Worm (Caenorhabditis elegans) whole organism, L4 larva: ENCODE results near the gene F21C10.7.

ENCODE experiments used
- F37D6.2 ChIP-seq: sonication (generic microtip); optimal IDR thresholded peaks from 2 replicates; lab custom pipeline; 2016; ENCODE audit warnings: mild to moderate bottlenecking, missing genetic modification characterization, missing compliant biosample characterization
- F44E2.7 ChIP-seq: fragments of 200-800 bp; sonication (Bioruptor generic); IDR thresholded peaks from 2 replicates; pipeline ENCODE4 v2.1.2; 2022; ENCODE audit warnings: missing genetic modification characterization, missing compliant biosample characterization
- R02D3.7 ChIP-seq: fragments of 150-350 bp; sonication (generic microtip); optimal IDR thresholded peaks from 3 replicates; lab custom pipeline; 2014; ENCODE audit warnings: missing biosample characterization, missing genetic modification characterization
- T20F7.1 ChIP-seq: fragments of 200-800 bp; sonication (Bioruptor generic); optimal IDR thresholded peaks from 2 replicates; lab custom pipeline; 2018; ENCODE audit warnings: mild to moderate bottlenecking, missing genetic modification characterization, missing compliant biosample characterization
- Y105C5A.15 ChIP-seq: fragments of 200-800 bp; sonication (Bioruptor generic); IDR thresholded peaks from 2 replicates; pipeline ENCODE4 v1.3.6; 2022; ENCODE audit warnings: missing genetic modification characterization, missing compliant biosample characterization
- Y48G9A.11 ChIP-seq: fragments of 200-800 bp; sonication (Bioruptor generic); IDR thresholded peaks from 2 replicates; pipeline ENCODE4 v1.3.6; 2022; ENCODE audit warnings: missing genetic modification reagents, missing genetic modification characterization, missing compliant biosample characterization
- ZK546.5 ChIP-seq, 2 experiments: sonication (generic microtip); optimal IDR thresholded peaks; 2 replicates each; lab custom pipeline; 2017; ENCODE audit warnings: missing biosample characterization in 2 of 2, missing genetic modification characterization in 2 of 2
- aha-1 ChIP-seq: fragments of 150-350 bp; peaks from one replicate; lab custom pipeline; 2014; ENCODE audit warnings: missing biosample characterization, missing genetic modification characterization
- arid-1 ChIP-seq: fragments of 200-800 bp; sonication (Bioruptor generic); conservative IDR thresholded peaks from 2 replicates; pipeline ENCODE4 v1.3.6; 2022; ENCODE audit warnings: missing genetic modification reagents, missing genetic modification characterization, missing compliant biosample characterization
- ceh-28 ChIP-seq: fragments of 150-350 bp; optimal IDR thresholded peaks from 2 replicates; lab custom pipeline; 2014; ENCODE audit warnings: missing biosample characterization, missing genetic modification reagents, missing genetic modification characterization
- ceh-82 ChIP-seq: sonication (generic microtip); optimal IDR thresholded peaks from 2 replicates; lab custom pipeline; 2017; ENCODE audit warnings: missing biosample characterization, missing genetic modification characterization
- cey-2 ChIP-seq: sonication (generic microtip); optimal IDR thresholded peaks from 3 replicates; lab custom pipeline; 2017; ENCODE audit warnings: missing genetic modification characterization, mild to moderate bottlenecking, missing compliant biosample characterization, antibody characterized with exemption, borderline replicate concordance; ENCODE audit not compliant: insufficient read depth
- daf-16 ChIP-seq, 3 experiments: sonication (generic microtip); optimal IDR thresholded peaks; 2 replicates each; lab custom pipeline; 2016 to 2017; ENCODE audit warnings: missing genetic modification characterization in 3 of 3, missing genetic modification reagents in 3 of 3, mild to moderate bottlenecking in 2 of 3, missing compliant biosample characterization in 2 of 3, missing biosample characterization in 1 of 3, moderate library complexity in 1 of 3
- daf-8 ChIP-seq: fragments of 200-800 bp; sonication (Bioruptor generic); IDR thresholded peaks from 2 replicates; pipeline ENCODE4 v1.3.6; 2022; ENCODE audit warnings: missing genetic modification characterization, missing compliant biosample characterization
- dmd-6 ChIP-seq: fragments of 200-800 bp; sonication (Bioruptor generic); IDR thresholded peaks from 2 replicates; pipeline ENCODE4 v1.3.6; 2022; ENCODE audit warnings: missing genetic modification reagents, missing genetic modification characterization, missing compliant biosample characterization
- dmd-9 ChIP-seq: fragments of 200-800 bp; sonication (Bioruptor generic); IDR thresholded peaks from 2 replicates; pipeline ENCODE4 v1.3.6; 2022; ENCODE audit warnings: missing genetic modification reagents, missing genetic modification characterization, missing compliant biosample characterization
- dpl-1 ChIP-seq: fragments of 150-350 bp; optimal IDR thresholded peaks from 2 replicates; lab custom pipeline; 2014; ENCODE audit warnings: missing biosample characterization, missing genetic modification reagents, missing genetic modification characterization
- duxl-1 ChIP-seq: sonication (generic microtip); optimal IDR thresholded peaks from 2 replicates; lab custom pipeline; 2016; ENCODE audit warnings: mild to moderate bottlenecking, missing genetic modification characterization, moderate library complexity, missing compliant biosample characterization; ENCODE audit not compliant: poor library complexity
- egl-27 ChIP-seq: sonication (generic microtip); optimal IDR thresholded peaks from 3 replicates; lab custom pipeline; 2017; ENCODE audit warnings: missing biosample characterization, missing genetic modification reagents, missing genetic modification characterization
- fos-1 ChIP-seq: fragments of 150-350 bp; optimal IDR thresholded peaks from 2 replicates; lab custom pipeline; 2014; ENCODE audit warnings: missing biosample characterization, missing genetic modification characterization
- hif-1 ChIP-seq, 2 experiments: sonication (generic microtip); optimal IDR thresholded peaks; 2 replicates each; lab custom pipeline; 2016 to 2017; ENCODE audit warnings: missing compliant biosample characterization in 2 of 2, missing genetic modification characterization in 2 of 2, missing genetic modification reagents in 2 of 2, missing genotype in 2 of 2, mild to moderate bottlenecking in 1 of 2
- jun-1 ChIP-seq: fragments of 150-350 bp; optimal IDR thresholded peaks from 2 replicates; lab custom pipeline; 2014; ENCODE audit warnings: missing biosample characterization, missing genetic modification reagents, missing genetic modification characterization
- lin-13 ChIP-seq: fragments of 150-350 bp; optimal IDR thresholded peaks from 2 replicates; lab custom pipeline; 2014; ENCODE audit warnings: missing biosample characterization, missing genetic modification reagents, missing genetic modification characterization
- lin-15B ChIP-seq: fragments of 150-350 bp; sonication (generic microtip); optimal IDR thresholded peaks from 3 replicates; lab custom pipeline; 2014; ENCODE audit warnings: missing biosample characterization, missing genetic modification characterization
- lin-29 ChIP-seq: fragments of 200-800 bp; sonication (Bioruptor generic); IDR thresholded peaks from 2 replicates; pipeline ENCODE4 v1.3.6; 2022; ENCODE audit warnings: missing genetic modification reagents, missing genetic modification characterization, missing compliant biosample characterization
- lin-39 ChIP-seq: fragments of 150-350 bp; optimal IDR thresholded peaks from 2 replicates; lab custom pipeline; 2014; ENCODE audit warnings: missing biosample characterization, missing genetic modification reagents, missing genetic modification characterization
- lir-3 ChIP-seq: sonication (generic microtip); optimal IDR thresholded peaks from 2 replicates; lab custom pipeline; 2016; ENCODE audit warnings: mild to moderate bottlenecking, missing genetic modification characterization, missing compliant biosample characterization
- lsy-2 ChIP-seq, 2 experiments: fragments of 150-350 bp in 1 of 2; sonication (generic microtip) in 1 of 2; optimal IDR thresholded peaks; 2 replicates each; lab custom pipeline; 2014 to 2017; ENCODE audit warnings: missing biosample characterization in 2 of 2, missing genetic modification characterization in 2 of 2
- madf-9 ChIP-seq: fragments of 200-800 bp; sonication (Bioruptor generic); conservative IDR thresholded peaks from 2 replicates; pipeline ENCODE4 v1.3.6; 2022; ENCODE audit warnings: missing genetic modification reagents, missing genetic modification characterization, missing compliant biosample characterization
- mdt-29 ChIP-seq: fragments of 200-800 bp; sonication (Bioruptor generic); IDR thresholded peaks from 2 replicates; pipeline ENCODE4 v1.3.6; 2022; ENCODE audit warnings: missing genetic modification reagents, missing genetic modification characterization, missing compliant biosample characterization
- mxl-2 ChIP-seq: fragments of 200-800 bp; sonication (Bioruptor generic); conservative IDR thresholded peaks from 2 replicates; pipeline ENCODE4 v1.3.6; 2022; ENCODE audit warnings: missing genetic modification reagents, missing genetic modification characterization, missing compliant biosample characterization
- nhr-10 ChIP-seq: fragments of 150-350 bp; optimal IDR thresholded peaks from 2 replicates; lab custom pipeline; 2014; ENCODE audit warnings: missing biosample characterization, missing genetic modification characterization
- nhr-102 ChIP-seq: sonication (generic microtip); optimal IDR thresholded peaks from 2 replicates; lab custom pipeline; 2016; ENCODE audit warnings: mild to moderate bottlenecking, missing genetic modification characterization, moderate library complexity, missing compliant biosample characterization
- nhr-111 ChIP-seq: fragments of 200-800 bp; sonication (Bioruptor generic); optimal IDR thresholded peaks from 2 replicates; lab custom pipeline; 2018; ENCODE audit warnings: mild to moderate bottlenecking, missing genetic modification characterization, missing compliant biosample characterization
- nhr-48 ChIP-seq: sonication (generic microtip); optimal IDR thresholded peaks from 2 replicates; lab custom pipeline; 2016; ENCODE audit warnings: mild to moderate bottlenecking, missing genetic modification characterization, missing compliant biosample characterization
- nhr-6 ChIP-seq: fragments of 150-350 bp; optimal IDR thresholded peaks from 2 replicates; lab custom pipeline; 2014; ENCODE audit warnings: missing biosample characterization, missing genetic modification characterization
- nhr-76 ChIP-seq: fragments of 150-350 bp; optimal IDR thresholded peaks from 2 replicates; lab custom pipeline; 2014; ENCODE audit warnings: missing biosample characterization, missing genetic modification characterization
- nhr-77 ChIP-seq: fragments of 150-350 bp; optimal IDR thresholded peaks from 2 replicates; lab custom pipeline; 2014; ENCODE audit warnings: missing biosample characterization, missing genetic modification characterization
- pha-4 ChIP-seq, 2 experiments: fragments of 150-350 bp in 1 of 2; fragments of 200-800 bp in 1 of 2; sonication (Bioruptor generic) in 1 of 2; IDR thresholded peaks in 1 of 2; optimal IDR thresholded peaks in 1 of 2; 2 replicates each; pipeline versions ENCODE4 v1.3.6 to Lab custom; 2014 to 2022; ENCODE audit warnings: missing genetic modification characterization in 2 of 2, missing genetic modification reagents in 2 of 2, missing biosample characterization in 1 of 2, missing compliant biosample characterization in 1 of 2
- php-3 ChIP-seq: fragments of 200-800 bp; sonication (Bioruptor generic); IDR thresholded peaks from 2 replicates; pipeline ENCODE4 v1.3.6; 2022; ENCODE audit warnings: missing genetic modification reagents, missing genetic modification characterization, missing compliant biosample characterization
- pqm-1 ChIP-seq: sonication (generic microtip); optimal IDR thresholded peaks from 2 replicates; lab custom pipeline; 2017; ENCODE audit warnings: missing biosample characterization, missing genetic modification characterization
- skn-1 ChIP-seq: fragments of 150-350 bp; optimal IDR thresholded peaks from 2 replicates; lab custom pipeline; 2014; ENCODE audit warnings: missing biosample characterization, missing genetic modification characterization
- spr-3 ChIP-seq: fragments of 200-800 bp; sonication (Bioruptor generic); optimal IDR thresholded peaks from 2 replicates; lab custom pipeline; 2018; ENCODE audit warnings: mild to moderate bottlenecking, missing genetic modification characterization, missing compliant biosample characterization
- unc-130 ChIP-seq: sonication (generic microtip); optimal IDR thresholded peaks from 2 replicates; lab custom pipeline; 2016; ENCODE audit warnings: missing genetic modification reagents, missing genetic modification characterization, missing compliant biosample characterization
- unc-39 ChIP-seq: sonication (generic microtip); optimal IDR thresholded peaks from 2 replicates; lab custom pipeline; 2017; ENCODE audit warnings: missing biosample characterization, missing genetic modification characterization
- unc-62 ChIP-seq, 3 experiments: fragments of 150-350 bp in 1 of 3; sonication (generic microtip); optimal IDR thresholded peaks in 2 of 3; peaks in 1 of 3; 1 replicate in 1 of 3; 2 replicates in 2 of 3; lab custom pipeline; 2014 to 2017; ENCODE audit warnings: missing biosample characterization in 3 of 3, missing genetic modification characterization in 3 of 3, missing genetic modification reagents in 3 of 3, missing genotype in 1 of 3
- vab-7 ChIP-seq: fragments of 200-800 bp; sonication (Bioruptor generic); IDR thresholded peaks from 2 replicates; pipeline ENCODE4 v1.3.6; 2022; ENCODE audit warnings: missing genetic modification reagents, missing genetic modification characterization, missing compliant biosample characterization
- zip-11 ChIP-seq: fragments of 200-800 bp; sonication (Bioruptor generic); IDR thresholded peaks from 2 replicates; pipeline ENCODE4 v1.3.6; 2022; ENCODE audit warnings: missing genetic modification characterization, missing compliant biosample characterization
- ztf-11 ChIP-seq: fragments of 150-350 bp; optimal IDR thresholded peaks from 2 replicates; lab custom pipeline; 2014; ENCODE audit warnings: missing biosample characterization, missing genetic modification characterization
- ztf-7 ChIP-seq: fragments of 150-350 bp; optimal IDR thresholded peaks from 2 replicates; lab custom pipeline; 2014; ENCODE audit warnings: missing biosample characterization, missing genetic modification characterization

Gene F21C10.7

ce11 chrV:9160224-9160886 is 47.8 kb downstream of the F21C10.7 start, which contains the start of gene col-144 (continued):
- TF ChIP-seq mxl-2 (GFP tag; lab: Robert Waterston, UW) (no peak), lir-3 (no peak), unc-39 (no peak), unc-62 (GFP tag; optimal IDR thresholded peaks at IDR 0.05 in 1 of 2; lab: Kevin White, UChicago) (peak in 1 of 2 experiments; percentile 17), unc-62 (tag; optimal IDR thresholded peaks at IDR 0.05; lab: Kevin White, UChicago) (no peak), nhr-102 (tag; lab: Kevin White, UChicago) (no peak), zip-11 (GFP tag; lab: Robert Waterston, UW) (no peak), duxl-1 (tag; lab: Kevin White, UChicago) (no peak), F37D6.2 (no peak), lin-13 (GFP tag; lab: Kevin White, UChicago) (no peak), hif-1 (tag; optimal IDR thresholded peaks at IDR 0.05; lab: Kevin White, UChicago) (no peak), T20F7.1 (GFP tag; lab: Kevin White, UChicago) (no peak), vab-7 (GFP tag; lab: Robert Waterston, UW) (no peak), nhr-48 (tag; lab: Kevin White, UChicago) (no peak), egl-27 (tag; lab: Kevin White, UChicago) (no peak), cey-2 (tag; lab: Kevin White, UChicago) (peak; percentile 9), dpl-1 (GFP tag; lab: Kevin White, UChicago) (no peak), ztf-7 (tag; lab: Kevin White, UChicago) (no peak), nhr-10 (tag; lab: Kevin White, UChicago) (no peak), daf-16 (GFP tag; optimal IDR thresholded peaks at IDR 0.05; lab: Kevin White, UChicago) (no peak), daf-16 (tag; optimal IDR thresholded peaks at IDR 0.05; lab: Kevin White, UChicago) (no peak), F44E2.7 (GFP tag; lab: Robert Waterston, UW) (no peak), pqm-1 (no peak), ceh-82 (tag; lab: Kevin White, UChicago) (no peak), nhr-111 (GFP tag; lab: Kevin White, UChicago) (no peak), skn-1 (tag; lab: Kevin White, UChicago) (no peak), lsy-2 (tag; optimal IDR thresholded peaks at IDR 0.05; lab: Kevin White, UChicago) (no peak), lin-29 (GFP tag; lab: Robert Waterston, UW) (no peak), jun-1 (no peak), lin-15B (no peak), ZK546.5 (tag; optimal IDR thresholded peaks at IDR 0.05; lab: Kevin White, UChicago) (no peak), madf-9 (no peak), ceh-28 (tag; lab: Kevin White, UChicago) (no peak), spr-3 (GFP tag; lab: Kevin White, UChicago) (no peak), ztf-11 (tag; lab: Kevin White, UChicago) (no peak), Y105C5A.15 (no peak), dmd-6 (no peak), pha-4 (GFP tag; IDR thresholded peaks at IDR 0.05; lab: Robert Waterston, UW) (no peak), pha-4 (tag; optimal IDR thresholded peaks at IDR 0.05; lab: Kevin White, UChicago) (no peak), aha-1 (tag; lab: Kevin White, UChicago) (peak; percentile 95), dmd-9 (GFP tag; lab: Robert Waterston, UW) (no peak), R02D3.7 (tag; lab: Kevin White, UChicago) (no peak), lin-39 (no peak), arid-1 (GFP tag; lab: Robert Waterston, UW) (no peak), unc-130 (GFP tag; lab: Kevin White, UChicago) (no peak), nhr-6 (no peak), mdt-29 (no peak), php-3 (GFP tag; lab: Robert Waterston, UW) (no peak), daf-8 (GFP tag; lab: Robert Waterston, UW) (no peak), nhr-76 (tag; lab: Kevin White, UChicago) (no peak), fos-1 (tag; lab: Kevin White, UChicago) (no peak), Y48G9A.11 (GFP tag; lab: Robert Waterston, UW) (no peak), nhr-77 (tag; lab: Kevin White, UChicago) (no peak)
